Worm (Caenorhabditis elegans): ENCODE data around the gene ZK1010.2.

DNA sequence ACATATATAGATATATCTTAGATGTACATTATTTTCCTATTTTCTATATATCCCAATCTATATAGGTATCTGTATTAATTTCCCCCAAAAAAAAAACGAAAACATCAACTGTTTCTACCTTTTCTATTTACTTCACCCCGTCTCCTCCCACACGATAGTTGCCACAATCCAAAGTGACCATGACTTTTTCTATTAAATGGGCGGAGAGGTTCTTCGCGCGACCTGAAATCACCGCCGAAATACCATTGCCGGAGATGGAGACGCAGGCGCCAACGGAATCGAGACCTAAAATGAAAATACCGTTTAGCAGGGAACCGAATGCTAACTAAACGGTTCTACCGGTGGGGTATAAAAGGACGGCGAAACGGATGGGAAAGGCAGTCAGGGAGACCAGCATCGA, 41.0 kb upstream of the ZK1010.2 start, which contains the start of gene col-98:
- TF ChIP-seq unc-3 (GFP tag; conservative IDR thresholded peaks at IDR 0.05) (no peak), unc-3 (tag; optimal IDR thresholded peaks at IDR 0.05) (no peak), tbx-2 (tag; optimal IDR thresholded peaks at IDR 0.05) (no peak), tbx-7 (tag; optimal IDR thresholded peaks at IDR 0.05) (no peak), rnt-1 (tag; optimal IDR thresholded peaks at IDR 0.05) (no peak), C08G9.2 (tag; optimal IDR thresholded peaks at IDR 0.05) (no peak)

Data from whole organism, late embryonic.